Fruit fly (Drosophila melanogaster): ENCODE measurements around the gene bab2.

bab2 gene

DNA sequence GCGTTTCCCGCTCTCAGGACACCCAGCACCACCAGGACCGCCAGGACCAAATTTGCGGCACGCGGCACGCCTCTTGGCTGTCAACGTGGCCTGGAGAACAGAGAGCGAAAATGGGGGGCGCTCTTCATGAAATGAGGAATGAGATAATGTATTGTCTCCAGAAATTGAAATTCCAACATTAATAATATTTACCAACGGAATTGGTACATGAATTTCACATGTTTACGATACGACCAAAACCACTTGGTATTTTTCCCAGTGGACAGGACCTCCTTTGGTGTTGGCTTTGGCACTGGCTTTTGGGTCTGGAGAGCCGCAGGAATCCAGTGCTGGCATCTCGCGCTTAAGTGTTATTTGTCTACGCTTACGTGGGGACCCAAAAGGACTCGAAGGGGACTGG lies 6.4 kb upstream of the bab2 start (continued):
- TF ChIP-seq Hr4 (GFP tag; optimal IDR thresholded peaks at IDR 0.05) (no peak), CG3032 (tag; optimal IDR thresholded peaks at IDR 0.05) (peak; percentile 23), salr (GFP tag; optimal IDR thresholded peaks at IDR 0.05) (no peak), pdm3 (GFP tag; optimal IDR thresholded peaks at IDR 0.05) (peak; percentile 0), CG1621 (tag; optimal IDR thresholded peaks at IDR 0.05) (no peak), spab (GFP tag; optimal IDR thresholded peaks at IDR 0.05) (no peak), fd59A (GFP tag; optimal IDR thresholded peaks at IDR 0.05) (peak; percentile 16), esn (GFP tag; optimal IDR thresholded peaks at IDR 0.05) (peak; percentile 25)

DNA sequence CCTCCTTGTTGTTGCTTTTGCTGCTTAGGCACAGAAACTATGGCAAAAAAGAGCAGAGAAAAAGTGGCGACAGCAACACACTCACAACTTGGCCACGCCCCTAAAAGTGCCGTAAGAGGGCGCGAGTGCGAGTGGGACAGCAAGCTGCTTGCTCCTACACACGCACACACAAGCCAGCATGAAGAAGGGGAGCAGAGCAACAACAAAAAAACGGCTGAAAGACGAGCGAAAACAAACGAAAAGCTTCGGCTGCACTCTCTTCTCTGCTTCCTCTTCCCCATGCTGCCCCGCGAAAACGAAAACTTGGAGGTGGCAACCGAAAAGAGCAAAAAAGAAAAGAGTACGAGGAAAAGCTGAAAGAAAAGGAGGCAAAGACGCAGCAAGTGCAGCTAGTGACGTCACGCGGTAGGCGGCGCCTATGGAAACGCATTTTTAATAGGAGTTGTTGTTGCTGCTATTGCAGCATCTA lies 1.1 kb upstream of the bab2 start:
- TF ChIP-seq CG16779 (tag; optimal IDR thresholded peaks at IDR 0.05) (peak; percentile 27), net (GFP tag; optimal IDR thresholded peaks at IDR 0.05) (peak; percentile 64), CG34406 (GFP tag; optimal IDR thresholded peaks at IDR 0.05) (peak; percentile 27), Smox (GFP tag; optimal IDR thresholded peaks at IDR 0.05) (no peak), Hr39 (GFP tag; optimal IDR thresholded peaks at IDR 0.05) (no peak), CG8632 (GFP tag; optimal IDR thresholded peaks at IDR 0.05) (peak; percentile 19), svp (GFP tag) (no peak), Sox15 (GFP tag; optimal IDR thresholded peaks at IDR 0.05) (no peak), fd59A (GFP tag; optimal IDR thresholded peaks at IDR 0.05) (peak; percentile 69), lz (GFP tag; optimal IDR thresholded peaks at IDR 0.05) (no peak), Hr4 (GFP tag; optimal IDR thresholded peaks at IDR 0.05) (peak; percentile 19), CG6276 (GFP tag; optimal IDR thresholded peaks at IDR 0.05) (peak; percentile 43), vri (GFP tag; optimal IDR thresholded peaks at IDR 0.05) (peak; percentile 8), Eip93F (GFP tag; optimal IDR thresholded peaks at IDR 0.05) (no peak), Hr38 (GFP tag; optimal IDR thresholded peaks at IDR 0.05) (no peak), CG31627 (GFP tag; optimal IDR thresholded peaks at IDR 0.05) (no peak), CG1621 (tag; optimal IDR thresholded peaks at IDR 0.05) (peak; percentile 65), Sox14 (GFP tag; optimal IDR thresholded peaks at IDR 0.05) (peak; percentile 60), CG7368 (GFP tag; optimal IDR thresholded peaks at IDR 0.05) (no peak), CG4318 (GFP tag; optimal IDR thresholded peaks at IDR 0.05) (no peak), dac (GFP tag; optimal IDR thresholded peaks at IDR 0.05) (peak; percentile 75), Ets96B (tag; optimal IDR thresholded peaks at IDR 0.05) (peak; percentile 71), CG11902 (GFP tag; optimal IDR thresholded peaks at IDR 0.05) (no peak), CG6792 (GFP tag; optimal IDR thresholded peaks at IDR 0.05) (peak; percentile 26), Eip78C (GFP tag) (peak; percentile 68), CG32006 (GFP tag; optimal IDR thresholded peaks at IDR 0.05) (peak; percentile 76), CG9139 (GFP tag; optimal IDR thresholded peaks at IDR 0.05) (no peak), salr (GFP tag; optimal IDR thresholded peaks at IDR 0.05) (peak; percentile 60 to 65), CG11294 (GFP tag; IDR thresholded peaks at IDR 0.05) (0 out of 2 replicates have a peak, but pooled peaks have one; percentile 33), CG15336 (GFP tag; IDR thresholded peaks at IDR 0.05) (peak; percentile 41; the same call in 1 of the 2 replicates), dsx (GFP tag; optimal IDR thresholded peaks at IDR 0.05; ENCODE audit: poor library complexity, severe bottlenecking) (peak; percentile 72), ss (GFP tag; optimal IDR thresholded peaks at IDR 0.05) (peak; percentile 82 to 84), spab (GFP tag; optimal IDR thresholded peaks at IDR 0.05) (peak; percentile 59), CG6808 (GFP tag; optimal IDR thresholded peaks at IDR 0.05) (peak; percentile 80), CG6854 (GFP tag; optimal IDR thresholded peaks at IDR 0.05) (no peak), CG3032 (tag; optimal IDR thresholded peaks at IDR 0.05) (peak; percentile 69), Gug (GFP tag; IDR thresholded peaks at IDR 0.05) (peak; percentile 57), CG6163 (GFP tag; IDR thresholded peaks at IDR 0.05) (peak; percentile 86), CG11762 (GFP tag; optimal IDR thresholded peaks at IDR 0.05; ENCODE audit: insufficient read depth) (peak; percentile 5), fkh (GFP tag; optimal IDR thresholded peaks at IDR 0.05) (peak; percentile 7), CG8319 (GFP tag; optimal IDR thresholded peaks at IDR 0.05) (no peak), acj6 (GFP tag; optimal IDR thresholded peaks at IDR 0.05) (no peak), topi (GFP tag; optimal IDR thresholded peaks at IDR 0.05) (no peak), OdsH (GFP tag; optimal IDR thresholded peaks at IDR 0.05) (peak; percentile 7), eg (GFP tag; IDR thresholded peaks at IDR 0.05) (peak; percentile 75), achi (GFP tag; optimal IDR thresholded peaks at IDR 0.05) (peak; percentile 20), cyc (GFP tag; optimal IDR thresholded peaks at IDR 0.05) (no peak)
